Worm (Caenorhabditis elegans): Measurements from ENCODE around the gene F25B5.3.

The F25B5.3 gene

ce11 chrIII:6002024-6002423 is 53.3 kb downstream of the F25B5.3 start:
- no peak for TF ChIP-seq lsy-2 (tag; optimal IDR thresholded peaks at IDR 0.05)
- TF ChIP-seq elt-1 (tag; optimal IDR thresholded peaks at IDR 0.05) = no peak
- TF ChIP-seq nhr-12 (tag; optimal IDR thresholded peaks at IDR 0.05) = no peak
- TF ChIP-seq nhr-10 (tag; optimal IDR thresholded peaks at IDR 0.05) = no peak
- no peak for TF ChIP-seq nhr-237 (tag; optimal IDR thresholded peaks at IDR 0.05)
